Worm (Caenorhabditis elegans) whole organism, L2 larva: ENCODE data around the gene B0464.6.

Experiments
- C34F6.9 ChIP-seq: fragments of 150-350 bp; optimal IDR thresholded peaks from 2 replicates; lab custom pipeline; 2014; ENCODE audit warnings: missing biosample characterization, missing genetic modification characterization
- F13H6.1 ChIP-seq: sonication (generic microtip); optimal IDR thresholded peaks from 2 replicates; lab custom pipeline; 2016; ENCODE audit warnings: missing genetic modification characterization, missing compliant biosample characterization
- R02D3.7 ChIP-seq: fragments of 150-350 bp; optimal IDR thresholded peaks from 2 replicates; lab custom pipeline; 2014; ENCODE audit warnings: missing biosample characterization, missing genetic modification characterization
- Y55F3AM.14 ChIP-seq: fragments of 200-800 bp; sonication (Bioruptor generic); optimal IDR thresholded peaks from 2 replicates; lab custom pipeline; 2018; ENCODE audit warnings: mild to moderate bottlenecking, missing genetic modification characterization, missing compliant biosample characterization
- ZK546.5 ChIP-seq: sonication (generic microtip); optimal IDR thresholded peaks from 2 replicates; lab custom pipeline; 2017; ENCODE audit warnings: missing biosample characterization, missing genetic modification characterization
- alr-1 ChIP-seq: fragments of 150-350 bp; optimal IDR thresholded peaks from 2 replicates; lab custom pipeline; 2014; ENCODE audit warnings: missing biosample characterization, missing genetic modification characterization
- aly-2 ChIP-seq: fragments of 150-350 bp; optimal IDR thresholded peaks from 2 replicates; lab custom pipeline; 2014; ENCODE audit warnings: missing biosample characterization, missing genetic modification characterization
- ama-1 ChIP-seq: fragments of 150-350 bp; optimal IDR thresholded peaks from 2 replicates; lab custom pipeline; 2018; ENCODE audit warnings: inconsistent platforms
- blmp-1 ChIP-seq: sonication (generic microtip); optimal IDR thresholded peaks from 2 replicates; lab custom pipeline; 2017; ENCODE audit warnings: missing genetic modification characterization, mild to moderate bottlenecking, missing compliant biosample characterization, antibody characterized with exemption, moderate library complexity; ENCODE audit not compliant: insufficient read depth
- ceh-16 ChIP-seq: fragments of 150-350 bp; optimal IDR thresholded peaks from 2 replicates; lab custom pipeline; 2014; ENCODE audit warnings: missing biosample characterization, missing genetic modification characterization
- ceh-82 ChIP-seq: fragments of 150-350 bp; optimal IDR thresholded peaks from 2 replicates; lab custom pipeline; 2014; ENCODE audit warnings: missing biosample characterization, missing genetic modification characterization
- crh-2 ChIP-seq: sonication (generic microtip); optimal IDR thresholded peaks from 2 replicates; lab custom pipeline; 2017; ENCODE audit warnings: missing biosample characterization, missing genetic modification characterization
- dmd-4 ChIP-seq: sonication (generic microtip); optimal IDR thresholded peaks from 2 replicates; lab custom pipeline; 2017; ENCODE audit warnings: missing biosample characterization, missing genetic modification characterization
- egl-27 ChIP-seq: sonication (generic microtip); optimal IDR thresholded peaks from 3 replicates; lab custom pipeline; 2017; ENCODE audit warnings: missing biosample characterization, missing genetic modification reagents, missing genetic modification characterization
- elt-3 ChIP-seq: sonication (generic microtip); optimal IDR thresholded peaks from 2 replicates; lab custom pipeline; 2017; ENCODE audit warnings: missing biosample characterization, missing genetic modification characterization
- fos-1 ChIP-seq: fragments of 150-350 bp; optimal IDR thresholded peaks from 2 replicates; lab custom pipeline; 2014; ENCODE audit warnings: missing biosample characterization, missing genetic modification characterization
- gmeb-1 ChIP-seq: fragments of 150-350 bp; optimal IDR thresholded peaks from 2 replicates; lab custom pipeline; 2014; ENCODE audit warnings: missing biosample characterization, missing genetic modification characterization
- lin-11 ChIP-seq: fragments of 150-350 bp; sonication (generic microtip); optimal IDR thresholded peaks from 2 replicates; lab custom pipeline; 2014; ENCODE audit warnings: missing biosample characterization, missing genetic modification characterization, inconsistent platforms, mixed read lengths
- lin-13 ChIP-seq: fragments of 150-350 bp; optimal IDR thresholded peaks from 2 replicates; lab custom pipeline; 2014; ENCODE audit warnings: missing biosample characterization, missing genetic modification reagents, missing genetic modification characterization
- lsy-2 ChIP-seq, 2 experiments: fragments of 150-350 bp in 1 of 2; sonication (generic microtip) in 1 of 2; optimal IDR thresholded peaks; 2 replicates each; lab custom pipeline; 2014 to 2017; ENCODE audit warnings: missing biosample characterization in 2 of 2, missing genetic modification characterization in 2 of 2
- mab-5 ChIP-seq: fragments of 150-350 bp; optimal IDR thresholded peaks from 2 replicates; lab custom pipeline; 2014; ENCODE audit warnings: missing biosample characterization, missing genetic modification characterization
- mbf-1 ChIP-seq: sonication (generic microtip); optimal IDR thresholded peaks from 2 replicates; lab custom pipeline; 2017; ENCODE audit warnings: missing biosample characterization, missing genetic modification characterization
- mdl-1 ChIP-seq, 2 experiments: fragments of 150-350 bp in 1 of 2; sonication (generic microtip) in 1 of 2; optimal IDR thresholded peaks; 2 replicates each; lab custom pipeline; 2017; ENCODE audit warnings: missing biosample characterization in 2 of 2, missing genetic modification characterization in 2 of 2
- nhr-10 ChIP-seq: sonication (generic microtip); optimal IDR thresholded peaks from 2 replicates; lab custom pipeline; 2017; ENCODE audit warnings: missing biosample characterization, missing genetic modification characterization
- nhr-129 ChIP-seq: fragments of 150-350 bp; optimal IDR thresholded peaks from 2 replicates; lab custom pipeline; 2014; ENCODE audit warnings: missing biosample characterization, missing genetic modification characterization
- nhr-21 ChIP-seq: fragments of 150-350 bp; optimal IDR thresholded peaks from 2 replicates; lab custom pipeline; 2014; ENCODE audit warnings: missing biosample characterization, missing genetic modification characterization
- nhr-23 ChIP-seq: fragments of 150-350 bp; optimal IDR thresholded peaks from 2 replicates; lab custom pipeline; 2014; ENCODE audit warnings: missing biosample characterization, missing genetic modification reagents, missing genetic modification characterization
- nhr-25 ChIP-seq: fragments of 150-350 bp; sonication (generic microtip); optimal IDR thresholded peaks from 3 replicates; lab custom pipeline; 2014; ENCODE audit warnings: missing biosample characterization, missing genetic modification characterization
- nhr-6 ChIP-seq: fragments of 150-350 bp; optimal IDR thresholded peaks from 2 replicates; lab custom pipeline; 2014; ENCODE audit warnings: missing biosample characterization, missing genetic modification characterization
- nhr-77 ChIP-seq: fragments of 150-350 bp; optimal IDR thresholded peaks from 2 replicates; lab custom pipeline; 2014; ENCODE audit warnings: missing biosample characterization, missing genetic modification characterization
- peb-1 ChIP-seq: fragments of 150-350 bp; optimal IDR thresholded peaks from 2 replicates; lab custom pipeline; 2014; ENCODE audit warnings: missing biosample characterization, missing genetic modification characterization
- sem-4 ChIP-seq: fragments of 150-350 bp; optimal IDR thresholded peaks from 2 replicates; lab custom pipeline; 2014; ENCODE audit warnings: missing biosample characterization, missing genetic modification reagents, missing genetic modification characterization
- skn-1 ChIP-seq: sonication (generic microtip); optimal IDR thresholded peaks from 2 replicates; lab custom pipeline; 2017; ENCODE audit warnings: missing biosample characterization, missing genetic modification characterization
- sma-3 ChIP-seq: sonication (generic microtip); optimal IDR thresholded peaks from 2 replicates; lab custom pipeline; 2016; ENCODE audit warnings: missing genetic modification reagents, missing genetic modification characterization, missing compliant biosample characterization
- sma-9 ChIP-seq, 2 experiments: fragments of 150-350 bp in 1 of 2; sonication (generic microtip) in 1 of 2; optimal IDR thresholded peaks; 2 replicates each; lab custom pipeline; 2014 to 2016; ENCODE audit warnings: missing genetic modification characterization in 2 of 2, mild to moderate bottlenecking in 1 of 2, missing biosample characterization in 1 of 2, missing compliant biosample characterization in 1 of 2, missing genetic modification reagents in 1 of 2, moderate library complexity in 1 of 2
- snpc-4 ChIP-seq: fragments of 150-350 bp; optimal IDR thresholded peaks from 2 replicates; lab custom pipeline; 2014; ENCODE audit warnings: missing biosample characterization, missing genetic modification characterization
- unc-39 ChIP-seq: fragments of 150-350 bp; optimal IDR thresholded peaks from 2 replicates; lab custom pipeline; 2014; ENCODE audit warnings: missing biosample characterization, missing genetic modification characterization
- unc-55 ChIP-seq: fragments of 150-350 bp; sonication (generic microtip); optimal IDR thresholded peaks from 3 replicates; lab custom pipeline; 2014; ENCODE audit warnings: missing biosample characterization, missing genetic modification reagents, missing genetic modification characterization
- zag-1 ChIP-seq: fragments of 150-350 bp; optimal IDR thresholded peaks from 2 replicates; lab custom pipeline; 2014; ENCODE audit warnings: missing biosample characterization, missing genetic modification characterization
- ztf-1 ChIP-seq: fragments of 200-800 bp; sonication (Bioruptor generic); conservative IDR thresholded peaks from 2 replicates; pipeline ENCODE4 v1.3.6; 2022; ENCODE audit warnings: missing genetic modification characterization, missing compliant biosample characterization
- ztf-11 ChIP-seq: sonication (generic microtip); optimal IDR thresholded peaks from 2 replicates; lab custom pipeline; 2017; ENCODE audit warnings: missing biosample characterization, missing genetic modification characterization
- ztf-4 ChIP-seq: fragments of 150-350 bp; optimal IDR thresholded peaks from 2 replicates; lab custom pipeline; 2014; ENCODE audit warnings: missing biosample characterization, missing genetic modification characterization

The B0464.6 gene

ce11 chrIII:9507799-9508198, 42.0 kb upstream of the B0464.6 start, which contains the start of gene vha-14:
Gene vha-14, plus strand, starts transcription at chrIII:9508100.
- TF ChIP-seq ama-1 (lab: Kevin White, UChicago) (peak; percentile 20), blmp-1 (tag; lab: Kevin White, UChicago) (no peak), Y55F3AM.14 (GFP tag; lab: Kevin White, UChicago) (no peak), skn-1 (tag; lab: Kevin White, UChicago) (no peak), elt-3 (tag; lab: Kevin White, UChicago) (no peak), crh-2 (peak; percentile 87), mab-5 (tag; lab: Kevin White, UChicago) (no peak), nhr-129 (tag; lab: Kevin White, UChicago) (peak; percentile 74), alr-1 (tag; lab: Kevin White, UChicago) (no peak), nhr-6 (tag; lab: Kevin White, UChicago) (no peak), unc-39 (tag; lab: Kevin White, UChicago) (no peak), mbf-1 (tag; lab: Kevin White, UChicago) (no peak), fos-1 (tag; lab: Kevin White, UChicago) (peak; percentile 60), nhr-77 (tag; lab: Kevin White, UChicago) (no peak), R02D3.7 (tag; lab: Kevin White, UChicago) (no peak), unc-55 (GFP tag; lab: Kevin White, UChicago) (peak; percentile 64), sma-3 (GFP tag; lab: Kevin White, UChicago) (peak; percentile 4), ztf-11 (tag; lab: Kevin White, UChicago) (no peak), sma-9 (GFP tag; optimal IDR thresholded peaks at IDR 0.05; lab: Kevin White, UChicago) (no peak), sma-9 (tag; optimal IDR thresholded peaks at IDR 0.05; lab: Kevin White, UChicago) (no peak), gmeb-1 (no peak), dmd-4 (tag; lab: Kevin White, UChicago) (no peak), nhr-25 (peak; percentile 9), F13H6.1 (tag; lab: Kevin White, UChicago) (no peak), ZK546.5 (tag; lab: Kevin White, UChicago) (no peak), C34F6.9 (tag; lab: Kevin White, UChicago) (peak; percentile 81), sem-4 (tag; lab: Kevin White, UChicago) (no peak), egl-27 (no peak), peb-1 (tag; lab: Kevin White, UChicago) (no peak), lin-13 (no peak), lin-11 (no peak), snpc-4 (tag; lab: Kevin White, UChicago) (peak; percentile 31), ceh-16 (no peak), ztf-4 (tag; lab: Kevin White, UChicago) (peak; percentile 20), nhr-21 (tag; lab: Kevin White, UChicago) (peak; percentile 9), mdl-1 (tag; optimal IDR thresholded peaks at IDR 0.05; lab: Kevin White, UChicago) (no peak), nhr-23 (tag; lab: Kevin White, UChicago) (no peak), aly-2 (tag; lab: Kevin White, UChicago) (no peak), lsy-2 (tag; optimal IDR thresholded peaks at IDR 0.05; lab: Kevin White, UChicago) (peak in 1 of 2 experiments; percentile 71), zag-1 (no peak), nhr-10 (tag; lab: Kevin White, UChicago) (no peak)
- TF ChIP-seq, all 48 proteins: peak for 12

- no peak for TF ChIP-seq ceh-82 (tag; lab: Kevin White, UChicago)
- TF ChIP-seq dmd-4 (tag; lab: Kevin White, UChicago) = no peak
- TF ChIP-seq ztf-1 = no peak
- TF ChIP-seq lin-13 = no peak
- no peak for TF ChIP-seq lsy-2 (tag; optimal IDR thresholded peaks at IDR 0.05; lab: Kevin White, UChicago)
- TF ChIP-seq snpc-4 (tag; lab: Kevin White, UChicago) = no peak
- TF ChIP-seq zag-1 = no peak
- no peak for TF ChIP-seq peb-1 (tag; lab: Kevin White, UChicago)
- no peak for TF ChIP-seq crh-2
- no peak for TF ChIP-seq fos-1 (tag; lab: Kevin White, UChicago)
- TF ChIP-seq skn-1 (tag; lab: Kevin White, UChicago) = no peak
These were observed 38.6 kb upstream of the B0464.6 start for ce11 chrIII:9504347-9504746.
